Fruit fly (Drosophila melanogaster): ENCODE results near the gene JMJD7.

dm6 chr3L:13433522-13433921, 16.6 kb downstream of the JMJD7 start:
- no peak for TF ChIP-seq CG1620 (GFP tag; optimal IDR thresholded peaks at IDR 0.05)
- no peak for TF ChIP-seq ovo (GFP tag; optimal IDR thresholded peaks at IDR 0.05)
- no peak for TF ChIP-seq cic (GFP tag; optimal IDR thresholded peaks at IDR 0.05)
- TF ChIP-seq CG12768 (GFP tag; optimal IDR thresholded peaks at IDR 0.05), result no peak
- no peak for TF ChIP-seq Clk (GFP tag; optimal IDR thresholded peaks at IDR 0.05)
- TF ChIP-seq Mnt (GFP tag; optimal IDR thresholded peaks at IDR 0.05), result no peak
- no peak for TF ChIP-seq pad (GFP tag; optimal IDR thresholded peaks at IDR 0.05)
- no peak for TF ChIP-seq toe (GFP tag; optimal IDR thresholded peaks at IDR 0.05)
- no peak for TF ChIP-seq CG5204 (GFP tag; optimal IDR thresholded peaks at IDR 0.05)
- TF ChIP-seq cnc (optimal IDR thresholded peaks at IDR 0.05), result no peak
- no peak for TF ChIP-seq CG33017 (tag; optimal IDR thresholded peaks at IDR 0.05)
- no peak for TF ChIP-seq tj (GFP tag; optimal IDR thresholded peaks at IDR 0.05)
- no peak for TF ChIP-seq CG7045 (GFP tag; optimal IDR thresholded peaks at IDR 0.05)
- no peak for TF ChIP-seq kay (GFP tag; ENCODE audit: borderline replicate concordance)

Data from whole organism, adult.